Worm (Caenorhabditis elegans): ENCODE results near the gene aex-2.

aex-2 gene

ce11 chrX:9680119-9680682, 27.3 kb upstream of the aex-2 start, which contains the start of gene ifp-1:
ifp-1 (minus strand) TSS chrX:9680169.
- TF ChIP-seq athp-1 (tag; optimal IDR thresholded peaks at IDR 0.05) (no peak), nhr-80 (tag; optimal IDR thresholded peaks at IDR 0.05) (peak; percentile 86)

ce11 chrX:9679427-9679826, 26.5 kb upstream of the aex-2 start:
- TF ChIP-seq F52B5.7 (tag; optimal IDR thresholded peaks at IDR 0.05) (no peak), cebp-2 (GFP tag; IDR thresholded peaks at IDR 0.05) (no peak), nhr-179 (tag; optimal IDR thresholded peaks at IDR 0.05) (no peak), ccch-3 (GFP tag; optimal IDR thresholded peaks at IDR 0.05) (no peak), fkh-3 (tag; optimal IDR thresholded peaks at IDR 0.05) (no peak), hsf-1 (GFP tag; IDR thresholded peaks at IDR 0.05) (no peak), ceh-40 (GFP tag; IDR thresholded peaks at IDR 0.05) (no peak), sptf-2 (GFP tag; optimal IDR thresholded peaks at IDR 0.05) (no peak), ekl-4 (GFP tag; IDR thresholded peaks at IDR 0.05) (no peak), Y79H2A.3 (GFP tag; conservative IDR thresholded peaks at IDR 0.05) (no peak), F39B2.1 (GFP tag; IDR thresholded peaks at IDR 0.05) (no peak), nhr-120 (GFP tag; IDR thresholded peaks at IDR 0.05) (no peak), B0261.1 (tag; optimal IDR thresholded peaks at IDR 0.05) (no peak), bed-2 (GFP tag; IDR thresholded peaks at IDR 0.05) (no peak), lin-35 (GFP tag; optimal IDR thresholded peaks at IDR 0.05) (no peak), sea-2 (GFP tag; IDR thresholded peaks at IDR 0.05) (no peak), atf-7 (tag; optimal IDR thresholded peaks at IDR 0.05) (no peak)

- TF ChIP-seq lin-35 (GFP tag; optimal IDR thresholded peaks at IDR 0.05) = no peak
Observed at ce11 chrX:9677927-9678326, 25.0 kb upstream of the aex-2 start.

- TF ChIP-seq nhr-80 (tag; optimal IDR thresholded peaks at IDR 0.05) (no peak), dpff-1 (tag; optimal IDR thresholded peaks at IDR 0.05) (no peak), Y95B8A.8 (GFP tag; IDR thresholded peaks at IDR 0.05) (no peak), snpc-3.4 (tag; optimal IDR thresholded peaks at IDR 0.05) (no peak), F33H1.4 (GFP tag; IDR thresholded peaks at IDR 0.05) (no peak), hsf-1 (GFP tag; IDR thresholded peaks at IDR 0.05) (no peak), nfya-2 (GFP tag; IDR thresholded peaks at IDR 0.05) (no peak), F37B4.10 (GFP tag; IDR thresholded peaks at IDR 0.05) (no peak), attf-5 (GFP tag; optimal IDR thresholded peaks at IDR 0.05) (no peak), rec-8 (tag; optimal IDR thresholded peaks at IDR 0.05) (no peak), F39B2.1 (GFP tag; IDR thresholded peaks at IDR 0.05) (no peak), mes-4 (tag; optimal IDR thresholded peaks at IDR 0.05) (no peak), tbx-9 (tag; optimal IDR thresholded peaks at IDR 0.05; ENCODE audit: borderline replicate concordance) (no peak), chd-7 (tag; optimal IDR thresholded peaks at IDR 0.05) (no peak)
Observed at ce11 chrX:9676788-9677454, 24.0 kb upstream of the aex-2 start.

- TF ChIP-seq mcd-1 (GFP tag; IDR thresholded peaks at IDR 0.05) (no peak), egl-18 (GFP tag; IDR thresholded peaks at IDR 0.05) (no peak), pha-4 (tag; optimal IDR thresholded peaks at IDR 0.05) (peak; percentile 92), nhr-80 (tag; optimal IDR thresholded peaks at IDR 0.05) (peak; percentile 69), ztf-22 (GFP tag; optimal IDR thresholded peaks at IDR 0.05) (peak; percentile 14)
Observed at ce11 chrX:9676009-9676408, 23.1 kb upstream of the aex-2 start.

Data from whole organism, young adult.